ENCODE assay signal across 1 fruit fly cellular context in genomic region chr3L:19062472-19063409, dm6.
TF ChIP-seq lines count a peak whose summit lies in the region.

Ugt316A1 (minus strand) TSS chr3L:19062816.
Sfxn2 (plus strand) TSS chr3L:19063165.

TF ChIP-seq in whole organism, embryonic, 481 proteins besides CTCF, POLR2A, EP300 and RAD21 (continued from another document and continues in another):
- peak; percentile 55 for TF ChIP-seq CG12299 (tag; optimal IDR thresholded peaks at IDR 0.05; lab: Kevin White, UChicago)
- peak; percentile 72 for TF ChIP-seq Hmr (GFP tag; optimal IDR thresholded peaks at IDR 0.05; lab: Kevin White, UChicago)
- TF ChIP-seq chinmo (GFP tag; IDR thresholded peaks at IDR 0.05; lab: Robert Waterston, UW; ENCODE audit: partially characterized antibody) = peak; percentile 88; the same call in 1 of the 4 replicates
- peak; percentile 12 for TF ChIP-seq twi (tag; optimal IDR thresholded peaks at IDR 0.05; lab: Kevin White, UChicago)
- TF ChIP-seq tap (tag; optimal IDR thresholded peaks at IDR 0.05; lab: Kevin White, UChicago) = no peak
- 0 out of 3 replicates have a peak, but pooled peaks have one; percentile 10 for TF ChIP-seq CG6791 (GFP tag; IDR thresholded peaks at IDR 0.05; lab: Robert Waterston, UW; ENCODE audit: partially characterized antibody)
- TF ChIP-seq so (GFP tag; IDR thresholded peaks at IDR 0.05; lab: Robert Waterston, UW) = no peak; the same call in 2 of the 3 replicates
- peak; percentile 76 for TF ChIP-seq HmgZ (tag; optimal IDR thresholded peaks at IDR 0.05; lab: Kevin White, UChicago)
- TF ChIP-seq sqz (GFP tag; optimal IDR thresholded peaks at IDR 0.05; lab: Kevin White, UChicago) = peak; percentile 75
- TF ChIP-seq Atf-2 (GFP tag; optimal IDR thresholded peaks at IDR 0.05; lab: Kevin White, UChicago) = no peak
- TF ChIP-seq CG1603 (tag; optimal IDR thresholded peaks at IDR 0.05; lab: Kevin White, UChicago) = peak; percentile 79
- peak; percentile 36 for TF ChIP-seq Mad (GFP tag; optimal IDR thresholded peaks at IDR 0.05; lab: Kevin White, UChicago)
- no peak for TF ChIP-seq ATbp (GFP tag; optimal IDR thresholded peaks at IDR 0.05; lab: Kevin White, UChicago)
- TF ChIP-seq knrl (GFP tag; IDR thresholded peaks at IDR 0.05; lab: Robert Waterston, UW; ENCODE audit: partially characterized antibody) = peak; percentile 70; the same call in 1 of the 3 replicates
- TF ChIP-seq MESR4 (GFP tag; optimal IDR thresholded peaks at IDR 0.05; lab: Kevin White, UChicago) = peak; percentile 83
- peak; percentile 51; the same call in 1 of the 3 replicates for TF ChIP-seq Optix (GFP tag; IDR thresholded peaks at IDR 0.05; lab: Robert Waterston, UW)
- TF ChIP-seq prd (optimal IDR thresholded peaks at IDR 0.05; lab: Kevin White, UChicago) = no peak
- peak; percentile 50; the same call in 1 of the 3 replicates for TF ChIP-seq prd (GFP tag; IDR thresholded peaks at IDR 0.05; lab: Robert Waterston, UW)
- TF ChIP-seq odd (GFP tag; optimal IDR thresholded peaks at IDR 0.05; lab: Kevin White, UChicago) = no peak
- peak; percentile 68 for TF ChIP-seq slbo (GFP tag; IDR thresholded peaks at IDR 0.05; lab: Robert Waterston, UW)
- TF ChIP-seq sna (GFP tag; IDR thresholded peaks at IDR 0.05; lab: Robert Waterston, UW; ENCODE audit: partially characterized antibody) = no peak
- TF ChIP-seq ase (GFP tag; IDR thresholded peaks at IDR 0.05; lab: Robert Waterston, UW) = 0 out of 3 replicates have a peak, but pooled peaks have one; percentile 21
- TF ChIP-seq ranshi (GFP tag; IDR thresholded peaks at IDR 0.05; lab: Robert Waterston, UW) = 0 out of 2 replicates have a peak, but pooled peaks have one; percentile 43
- no peak for TF ChIP-seq mld (GFP tag; IDR thresholded peaks at IDR 0.05; lab: Robert Waterston, UW; ENCODE audit: partially characterized antibody)
- TF ChIP-seq CG12219 (GFP tag; optimal IDR thresholded peaks at IDR 0.05; lab: Kevin White, UChicago) = no peak
- peak; percentile 42 for TF ChIP-seq pita (GFP tag; optimal IDR thresholded peaks at IDR 0.05; lab: Kevin White, UChicago)
- no peak for TF ChIP-seq CG3995 (GFP tag; optimal IDR thresholded peaks at IDR 0.05; lab: Kevin White, UChicago)
- TF ChIP-seq CG7357 (GFP tag; IDR thresholded peaks at IDR 0.05; lab: Robert Waterston, UW) = peak; percentile 33; the same call in 1 of the 3 replicates
- 0 out of 2 replicates have a peak, but pooled peaks have one; percentile 20 for TF ChIP-seq Taf1 (GFP tag; IDR thresholded peaks at IDR 0.05; lab: Robert Waterston, UW)
- peak in 1 of 2 experiments; percentile 92 for TF ChIP-seq Dfd (GFP tag; optimal IDR thresholded peaks at IDR 0.05; lab: Kevin White, UChicago)
- peak; percentile 48; the same call in 1 of the 2 replicates for TF ChIP-seq Awh (GFP tag; IDR thresholded peaks at IDR 0.05; lab: Robert Waterston, UW)
- TF ChIP-seq CG2889 (GFP tag; IDR thresholded peaks at IDR 0.05; lab: Robert Waterston, UW) = no peak
- no peak for TF ChIP-seq CG9437 (GFP tag; optimal IDR thresholded peaks at IDR 0.05; lab: Kevin White, UChicago)
- TF ChIP-seq CG10209 (GFP tag; optimal IDR thresholded peaks at IDR 0.05; lab: Kevin White, UChicago) = peak; percentile 26
- no peak for TF ChIP-seq schlank (tag; optimal IDR thresholded peaks at IDR 0.05; lab: Kevin White, UChicago)
- no peak for TF ChIP-seq wek (GFP tag; optimal IDR thresholded peaks at IDR 0.05; lab: Kevin White, UChicago)
- peak; percentile 33 for TF ChIP-seq HmgD (GFP tag; optimal IDR thresholded peaks at IDR 0.05; lab: Kevin White, UChicago)
- no peak for TF ChIP-seq disco-r (GFP tag; optimal IDR thresholded peaks at IDR 0.05; lab: Kevin White, UChicago)
- TF ChIP-seq kay (GFP tag; optimal IDR thresholded peaks at IDR 0.05; lab: Kevin White, UChicago) = peak; percentile 38
- 0 out of 2 replicates have a peak, but pooled peaks have one; percentile 31 for TF ChIP-seq CG10959 (GFP tag; IDR thresholded peaks at IDR 0.05; lab: Robert Waterston, UW)
- peak; percentile 4 for TF ChIP-seq mirr (GFP tag; optimal IDR thresholded peaks at IDR 0.05; lab: Kevin White, UChicago)
- TF ChIP-seq ci (GFP tag; IDR thresholded peaks at IDR 0.05; lab: Robert Waterston, UW) = peak; percentile 55
- peak; percentile 43 to 88 for TF ChIP-seq insv (GFP tag; optimal IDR thresholded peaks at IDR 0.05; lab: Kevin White, UChicago)
- peak; percentile 51 for TF ChIP-seq YL-1 (GFP tag; optimal IDR thresholded peaks at IDR 0.05; lab: Kevin White, UChicago)
- peak; percentile 16 for TF ChIP-seq gcm (GFP tag; optimal IDR thresholded peaks at IDR 0.05; lab: Kevin White, UChicago)
- TF ChIP-seq bab2 (GFP tag; optimal IDR thresholded peaks at IDR 0.05; lab: Kevin White, UChicago) = peak; percentile 19
- TF ChIP-seq Meics (GFP tag; optimal IDR thresholded peaks at IDR 0.05; lab: Kevin White, UChicago) = peak; percentile 2
- TF ChIP-seq dm (GFP tag; optimal IDR thresholded peaks at IDR 0.05; lab: Kevin White, UChicago) = peak; percentile 25
- TF ChIP-seq ems (GFP tag; optimal IDR thresholded peaks at IDR 0.05; lab: Kevin White, UChicago) = peak; percentile 31
- TF ChIP-seq CG11247 (GFP tag; IDR thresholded peaks at IDR 0.05; lab: Robert Waterston, UW) = no peak
- TF ChIP-seq CG5245 (GFP tag; optimal IDR thresholded peaks at IDR 0.05; lab: Kevin White, UChicago) = peak; percentile 16
- TF ChIP-seq gce (GFP tag; IDR thresholded peaks at IDR 0.05; lab: Robert Waterston, UW) = 0 out of 3 replicates have a peak, but pooled peaks have one; percentile 28
- TF ChIP-seq NfI (GFP tag; optimal IDR thresholded peaks at IDR 0.05; lab: Kevin White, UChicago) = peak; percentile 30
- no peak for TF ChIP-seq ap (GFP tag; IDR thresholded peaks at IDR 0.05; lab: Robert Waterston, UW)
- TF ChIP-seq CG7928 (GFP tag; optimal IDR thresholded peaks at IDR 0.05; lab: Kevin White, UChicago) = no peak
- TF ChIP-seq Dbx (GFP tag; IDR thresholded peaks at IDR 0.05; lab: Robert Waterston, UW) = peak; percentile 31; the same call in 1 of the 3 replicates
- peak; percentile 46 for TF ChIP-seq ewg (GFP tag; optimal IDR thresholded peaks at IDR 0.05; lab: Kevin White, UChicago)
- no peak for TF ChIP-seq CG6654 (GFP tag; optimal IDR thresholded peaks at IDR 0.05; lab: Kevin White, UChicago)
- TF ChIP-seq BtbVII (GFP tag; optimal IDR thresholded peaks at IDR 0.05; lab: Kevin White, UChicago) = peak; percentile 14
- peak; percentile 19 for TF ChIP-seq CG10654 (GFP tag; optimal IDR thresholded peaks at IDR 0.05; lab: Kevin White, UChicago)
- peak; percentile 47 for TF ChIP-seq CG34422 (GFP tag; IDR thresholded peaks at IDR 0.05; lab: Robert Waterston, UW)
- TF ChIP-seq wor (GFP tag; IDR thresholded peaks at IDR 0.05; lab: Robert Waterston, UW) = no peak
- peak; percentile 35; the same call in 1 of the 2 replicates for TF ChIP-seq lmd (GFP tag; IDR thresholded peaks at IDR 0.05; lab: Robert Waterston, UW)
- peak; percentile 1 for TF ChIP-seq lbe (GFP tag; optimal IDR thresholded peaks at IDR 0.05; lab: Kevin White, UChicago)
- no peak for TF ChIP-seq ab (GFP tag; optimal IDR thresholded peaks at IDR 0.05; lab: Kevin White, UChicago)
- peak; percentile 22 for TF ChIP-seq Ssrp (tag; optimal IDR thresholded peaks at IDR 0.05; lab: Kevin White, UChicago)
- TF ChIP-seq usp (GFP tag; optimal IDR thresholded peaks at IDR 0.05; lab: Kevin White, UChicago) = no peak
- TF ChIP-seq CG16863 (GFP tag; optimal IDR thresholded peaks at IDR 0.05; lab: Kevin White, UChicago) = no peak
- peak; percentile 23; the same call in 1 of the 2 replicates for TF ChIP-seq Ada2b (GFP tag; IDR thresholded peaks at IDR 0.05; lab: Robert Waterston, UW)
- no peak for TF ChIP-seq CG14667 (GFP tag; IDR thresholded peaks at IDR 0.05; lab: Robert Waterston, UW)
- TF ChIP-seq Chrac-16 (GFP tag; optimal IDR thresholded peaks at IDR 0.05; lab: Kevin White, UChicago) = peak; percentile 47
- peak; percentile 47 for TF ChIP-seq CG13894 (tag; optimal IDR thresholded peaks at IDR 0.05; lab: Kevin White, UChicago)
- peak; percentile 41 for TF ChIP-seq Hr3 (GFP tag; optimal IDR thresholded peaks at IDR 0.05; lab: Kevin White, UChicago)
- no peak for TF ChIP-seq Nf-YA (GFP tag; IDR thresholded peaks at IDR 0.05; lab: Robert Waterston, UW)
- TF ChIP-seq sima (GFP tag; optimal IDR thresholded peaks at IDR 0.05; lab: Kevin White, UChicago) = no peak
- peak; percentile 88 for TF ChIP-seq CG9797 (GFP tag; optimal IDR thresholded peaks at IDR 0.05; lab: Kevin White, UChicago)
- TF ChIP-seq CG34224 (GFP tag; IDR thresholded peaks at IDR 0.05; lab: Robert Waterston, UW; ENCODE audit: partially characterized antibody) = no peak
- TF ChIP-seq cg (GFP tag; optimal IDR thresholded peaks at IDR 0.05; lab: Kevin White, UChicago) = peak; percentile 89
- peak; percentile 4 for TF ChIP-seq CG3407 (GFP tag; optimal IDR thresholded peaks at IDR 0.05; lab: Kevin White, UChicago)
- peak; percentile 34 for TF ChIP-seq Jarid2 (GFP tag; optimal IDR thresholded peaks at IDR 0.05; lab: Kevin White, UChicago)
- TF ChIP-seq Atf6 (GFP tag; IDR thresholded peaks at IDR 0.05; lab: Robert Waterston, UW) = no peak
- no peak for TF ChIP-seq CG32532 (GFP tag; IDR thresholded peaks at IDR 0.05; lab: Robert Waterston, UW)
- no peak for TF ChIP-seq CG10543 (GFP tag; optimal IDR thresholded peaks at IDR 0.05; lab: Kevin White, UChicago)
- TF ChIP-seq CG9817 (tag; optimal IDR thresholded peaks at IDR 0.05; lab: Kevin White, UChicago) = peak; percentile 49
- no peak for TF ChIP-seq nerfin-1 (tag; optimal IDR thresholded peaks at IDR 0.05; lab: Kevin White, UChicago)
- no peak for TF ChIP-seq nau (GFP tag; optimal IDR thresholded peaks at IDR 0.05; lab: Kevin White, UChicago)
- peak; percentile 47 for TF ChIP-seq pnt (GFP tag; optimal IDR thresholded peaks at IDR 0.05; lab: Kevin White, UChicago)
- peak; percentile 6 to 19 for TF ChIP-seq Pdp1 (GFP tag; optimal IDR thresholded peaks at IDR 0.05; lab: Kevin White, UChicago)
- peak; percentile 26 for TF ChIP-seq CG4854 (GFP tag; optimal IDR thresholded peaks at IDR 0.05; lab: Kevin White, UChicago)
- peak; percentile 33 for TF ChIP-seq CG17186 (GFP tag; optimal IDR thresholded peaks at IDR 0.05; lab: Kevin White, UChicago)
- peak; percentile 48 for TF ChIP-seq CG13624 (GFP tag; optimal IDR thresholded peaks at IDR 0.05; lab: Kevin White, UChicago)
- TF ChIP-seq ken (GFP tag; IDR thresholded peaks at IDR 0.05; lab: Robert Waterston, UW) = no peak
- TF ChIP-seq E2f2 (GFP tag; IDR thresholded peaks at IDR 0.05; lab: Robert Waterston, UW) = peak; percentile 64; the same call in 1 of the 2 replicates
- peak; percentile 55 for TF ChIP-seq scrt (GFP tag; optimal IDR thresholded peaks at IDR 0.05; lab: Kevin White, UChicago)
- peak; percentile 66 for TF ChIP-seq CG11504 (tag; optimal IDR thresholded peaks at IDR 0.05; lab: Kevin White, UChicago)
- peak in 1 of 2 experiments; percentile 50 for TF ChIP-seq chif (GFP tag; optimal IDR thresholded peaks at IDR 0.05; lab: Kevin White, UChicago)
- peak; percentile 45; the same call in 2 of the 4 replicates for TF ChIP-seq Gug (GFP tag; IDR thresholded peaks at IDR 0.05; lab: Robert Waterston, UW)
- TF ChIP-seq CG18262 (tag; optimal IDR thresholded peaks at IDR 0.05; lab: Kevin White, UChicago) = peak; percentile 39
- TF ChIP-seq CG17829 (tag; optimal IDR thresholded peaks at IDR 0.05; lab: Kevin White, UChicago) = peak; percentile 51
- TF ChIP-seq CG13123 (GFP tag; optimal IDR thresholded peaks at IDR 0.05; lab: Kevin White, UChicago) = no peak
- TF ChIP-seq row (GFP tag; IDR thresholded peaks at IDR 0.05; lab: Robert Waterston, UW) = peak; percentile 87
- no peak for TF ChIP-seq maf-S (GFP tag; optimal IDR thresholded peaks at IDR 0.05; lab: Kevin White, UChicago)
- no peak for TF ChIP-seq cato (GFP tag; optimal IDR thresholded peaks at IDR 0.05; lab: Kevin White, UChicago; ENCODE audit: borderline replicate concordance)
- TF ChIP-seq CkIIα-i1 (GFP tag; IDR thresholded peaks at IDR 0.05; lab: Robert Waterston, UW) = no peak
- peak; percentile 90 for TF ChIP-seq Ets65A (GFP tag; lab: Kevin White, UChicago)
- no peak for TF ChIP-seq CG7556 (GFP tag; optimal IDR thresholded peaks at IDR 0.05; lab: Kevin White, UChicago)
- TF ChIP-seq hb (GFP tag; IDR thresholded peaks at IDR 0.05; lab: Robert Waterston, UW; ENCODE audit: partially characterized antibody) = no peak
- peak; percentile 75 for TF ChIP-seq lilli (GFP tag; optimal IDR thresholded peaks at IDR 0.05; lab: Kevin White, UChicago)
- no peak for TF ChIP-seq tx (GFP tag; optimal IDR thresholded peaks at IDR 0.05; lab: Kevin White, UChicago)
- TF ChIP-seq Drgx (GFP tag; IDR thresholded peaks at IDR 0.05; lab: Robert Waterston, UW) = 0 out of 2 replicates have a peak, but pooled peaks have one; percentile 25
- TF ChIP-seq CG8089 (GFP tag; optimal IDR thresholded peaks at IDR 0.05; lab: Kevin White, UChicago) = no peak
- peak; percentile 13; the same call in 1 of the 2 replicates for TF ChIP-seq Rx (GFP tag; IDR thresholded peaks at IDR 0.05; lab: Robert Waterston, UW)
- TF ChIP-seq pfk (GFP tag; optimal IDR thresholded peaks at IDR 0.05; lab: Kevin White, UChicago) = no peak
- TF ChIP-seq CG10274 (GFP tag; optimal IDR thresholded peaks at IDR 0.05; lab: Kevin White, UChicago) = no peak
- TF ChIP-seq CG11456 (GFP tag; IDR thresholded peaks at IDR 0.05; lab: Robert Waterston, UW) = 0 out of 3 replicates have a peak, but pooled peaks have one; percentile 59
- TF ChIP-seq CG2199 (GFP tag; IDR thresholded peaks at IDR 0.05; lab: Robert Waterston, UW) = no peak
- TF ChIP-seq CG3065 (GFP tag; optimal IDR thresholded peaks at IDR 0.05; lab: Kevin White, UChicago) = no peak
- TF ChIP-seq Bdp1 (GFP tag; optimal IDR thresholded peaks at IDR 0.05; lab: Kevin White, UChicago) = peak; percentile 4
- no peak for TF ChIP-seq CG11398 (GFP tag; optimal IDR thresholded peaks at IDR 0.05; lab: Kevin White, UChicago)
- TF ChIP-seq CG17802 (tag; optimal IDR thresholded peaks at IDR 0.05; lab: Kevin White, UChicago) = no peak
- peak; percentile 100 for TF ChIP-seq Blimp-1 (GFP tag; optimal IDR thresholded peaks at IDR 0.05; lab: Kevin White, UChicago)
- peak; percentile 65 for TF ChIP-seq yki (optimal IDR thresholded peaks at IDR 0.05; lab: Kevin White, UChicago)
- TF ChIP-seq CG8765 (GFP tag; IDR thresholded peaks at IDR 0.05; lab: Robert Waterston, UW) = 0 out of 2 replicates have a peak, but pooled peaks have one; percentile 25
- peak; percentile 1 for TF ChIP-seq Fer3 (tag; optimal IDR thresholded peaks at IDR 0.05; lab: Kevin White, UChicago)
- TF ChIP-seq Hr39 (optimal IDR thresholded peaks at IDR 0.05; lab: Kevin White, UChicago) = no peak
- no peak for TF ChIP-seq Lim3 (GFP tag; IDR thresholded peaks at IDR 0.05; lab: Robert Waterston, UW)
- no peak for TF ChIP-seq pan (optimal IDR thresholded peaks at IDR 0.05; lab: Kevin White, UChicago)
- TF ChIP-seq pan (GFP tag; optimal IDR thresholded peaks at IDR 0.05 in 1 of 2, IDR thresholded peaks at IDR 0.05 in 1 of 2) = peak in 1 of 2 experiments; percentile 50
